Fruit fly (Drosophila melanogaster) whole organism: Measurements from ENCODE around the gene CG31233.
"Not testable (repeated sequence)": the region's sequence is repeated elsewhere in the genome, so short reads cannot be mapped to it uniquely, and the experiment has no call there.

Experiments used
- CG8478 ChIP-seq: fragments of >200 bp; optimal IDR thresholded peaks from 2 replicates; lab custom pipeline; 2018; ENCODE audit warnings: inconsistent platforms
- Dll ChIP-seq: fragments of >200 bp; optimal IDR thresholded peaks from 2 replicates; lab custom pipeline; 2017
- EcR ChIP-seq, 2 experiments: fragments of >200 bp; optimal IDR thresholded peaks; 2 replicates each; lab custom pipeline; 2017; ENCODE audit warnings: missing biosample characterization in 2 of 2, missing genetic modification characterization in 2 of 2, missing genetic modification reagents in 2 of 2
- pan ChIP-seq: fragments of >200 bp; optimal IDR thresholded peaks from 2 replicates; lab custom pipeline; 2017
- psq ChIP-seq: fragments of >200 bp; optimal IDR thresholded peaks from 2 replicates; lab custom pipeline; 2017
- usp ChIP-seq: fragments of >200 bp; optimal IDR thresholded peaks from 2 replicates; lab custom pipeline; 2017; ENCODE audit warnings: missing biosample characterization, missing genetic modification characterization, mixed read lengths

The CG31233 gene

DNA sequence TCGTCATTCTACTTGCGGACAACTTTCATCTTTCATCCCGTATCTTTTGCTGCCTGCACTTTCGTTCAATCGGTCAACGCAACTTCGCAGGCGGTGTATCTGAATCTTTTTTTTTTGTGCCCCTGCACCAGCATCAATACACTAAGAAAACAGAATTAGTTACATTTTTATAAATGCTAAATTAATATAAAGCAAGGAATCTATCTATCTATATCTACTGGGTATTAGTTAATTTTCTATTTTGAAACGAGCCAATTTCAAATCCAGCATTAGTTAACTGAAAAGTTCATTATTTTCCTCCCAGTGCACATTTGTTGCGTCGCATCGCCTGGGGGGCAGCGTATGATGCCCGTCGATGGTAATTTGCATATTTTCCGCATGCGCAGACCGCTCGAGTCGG is 16.8 kb upstream of the CG31233 start:
- TF ChIP-seq usp (GFP tag; lab: Kevin White, UChicago) (no peak), pan (lab: Kevin White, UChicago) (no peak), CG8478 (no peak), EcR (GFP tag; optimal IDR thresholded peaks at IDR 0.05; lab: Kevin White, UChicago) (no peak), psq (lab: Kevin White, UChicago) (no peak), Dll (lab: Kevin White, UChicago) (no peak)

DNA sequence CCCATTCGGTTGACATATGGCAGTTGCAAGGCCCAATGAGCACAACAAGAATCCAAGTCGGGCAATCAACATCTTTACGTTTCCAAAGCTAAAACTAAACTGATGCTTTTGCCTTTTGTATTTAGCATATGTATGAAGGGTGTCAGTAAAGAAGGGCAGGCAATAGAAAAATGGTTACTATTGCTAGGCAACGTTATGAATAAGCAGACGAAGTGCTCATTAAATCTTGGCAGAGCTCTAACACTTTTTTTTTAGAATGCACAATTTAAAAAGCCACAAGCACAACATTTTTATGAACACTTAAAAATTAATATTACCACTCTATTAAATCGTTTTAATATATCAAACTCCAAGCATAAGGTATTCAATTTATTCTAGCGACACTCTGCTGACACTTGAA is 13.5 kb upstream of the CG31233 start, which contains the start of gene Sfp93F:
TSS of gene Sfp93F (minus strand) at position 101 of the 400 bp plus-strand sequence.
- not testable (repeated sequence) for TF ChIP-seq pan (lab: Kevin White, UChicago); usp (GFP tag; lab: Kevin White, UChicago); Dll (lab: Kevin White, UChicago)

DNA sequence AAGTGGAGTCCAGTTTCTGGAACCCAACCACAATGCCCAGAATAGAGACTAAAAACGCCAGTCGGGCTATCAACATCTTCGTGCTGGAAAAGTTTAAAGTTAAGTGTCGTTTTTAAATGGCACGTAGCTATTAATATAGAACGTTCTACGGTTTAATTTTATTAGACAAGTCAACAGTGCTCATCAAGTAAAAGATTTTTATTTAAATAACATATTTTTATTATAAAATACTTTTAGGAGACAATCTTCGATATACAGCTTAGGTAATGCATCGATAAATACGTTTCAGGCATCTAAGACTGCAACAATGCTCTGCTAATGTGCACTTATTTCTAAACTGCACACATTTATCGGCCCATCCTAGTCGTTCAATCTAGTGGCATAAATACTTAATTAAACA is 12.9 kb upstream of the CG31233 start, which contains the start of gene CG42869:
TSS of gene CG42869 (minus strand) at position 101 of the 400 bp plus-strand sequence.
- TF ChIP-seq EcR (GFP tag; optimal IDR thresholded peaks at IDR 0.05; lab: Kevin White, UChicago) (no peak), Dll (lab: Kevin White, UChicago) (no peak), usp (GFP tag; lab: Kevin White, UChicago) (no peak), psq (lab: Kevin White, UChicago) (no peak)

DNA sequence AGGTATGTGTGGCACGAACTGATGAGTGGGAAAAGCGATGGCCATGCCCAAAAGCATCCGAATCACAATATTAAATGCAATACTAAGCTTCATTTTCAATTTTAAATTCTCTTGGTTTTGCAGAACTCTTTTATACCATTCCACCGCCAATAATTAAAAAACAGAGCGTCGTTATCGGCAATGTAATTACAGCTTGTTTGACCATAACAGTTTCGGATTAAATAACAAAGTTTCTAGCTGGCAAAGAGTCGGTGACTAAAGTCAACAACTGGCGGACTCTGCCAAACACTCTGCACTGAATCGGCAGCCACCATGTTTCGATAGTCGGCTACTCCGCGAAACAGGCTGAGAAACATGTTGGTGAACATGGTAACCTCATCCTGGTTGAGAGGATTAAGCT is 12.4 kb upstream of the CG31233 start, which contains the start of gene CG42870:
TSS of gene CG42870 (minus strand) at position 101 of the 400 bp plus-strand sequence.
- no peak for TF ChIP-seq Dll (lab: Kevin White, UChicago)
- TF ChIP-seq CG8478 = no peak
- TF ChIP-seq usp (GFP tag; lab: Kevin White, UChicago) = no peak
- TF ChIP-seq pan (lab: Kevin White, UChicago) = no peak
- no peak for TF ChIP-seq psq (lab: Kevin White, UChicago)
- TF ChIP-seq EcR (GFP tag; optimal IDR thresholded peaks at IDR 0.05; lab: Kevin White, UChicago) = no peak

DNA sequence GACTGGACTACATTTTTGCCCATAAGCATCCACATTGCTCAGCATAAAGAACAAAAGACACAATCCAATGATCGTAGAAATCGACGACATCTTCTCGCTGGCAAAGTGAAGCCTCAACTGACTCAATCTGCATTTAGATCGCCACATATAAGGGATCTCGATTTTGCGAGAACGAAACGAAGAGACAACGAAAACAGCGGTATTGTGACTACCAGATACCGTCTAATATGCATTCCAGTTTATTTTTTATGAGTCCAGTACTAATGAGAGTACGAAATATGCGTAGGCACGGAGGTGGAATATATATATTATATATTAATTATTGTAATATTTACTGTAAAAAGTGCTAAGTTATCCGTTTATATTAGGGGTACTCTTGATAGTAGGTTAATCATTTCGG is 10.6 kb upstream of the CG31233 start, which contains the start of gene CG34034:
TSS of gene CG34034 (minus strand) at position 101 of the 400 bp plus-strand sequence.
- TF ChIP-seq psq (lab: Kevin White, UChicago) (no peak), Dll (lab: Kevin White, UChicago) (no peak), CG8478 (no peak), usp (GFP tag; lab: Kevin White, UChicago) (no peak), EcR (GFP tag; optimal IDR thresholded peaks at IDR 0.05; lab: Kevin White, UChicago) (no peak)

- TF ChIP-seq psq (lab: Kevin White, UChicago) = no peak
- no peak for TF ChIP-seq EcR (GFP tag; optimal IDR thresholded peaks at IDR 0.05; lab: Kevin White, UChicago)
- no peak for TF ChIP-seq usp (GFP tag; lab: Kevin White, UChicago)
These were observed 9.8 kb upstream of the CG31233 start, which contains the start of gene CG5849 for dm6 chr3R:21739750-21740319. Gene CG5849, plus strand, starts transcription at chr3R:21740105.

DNA sequence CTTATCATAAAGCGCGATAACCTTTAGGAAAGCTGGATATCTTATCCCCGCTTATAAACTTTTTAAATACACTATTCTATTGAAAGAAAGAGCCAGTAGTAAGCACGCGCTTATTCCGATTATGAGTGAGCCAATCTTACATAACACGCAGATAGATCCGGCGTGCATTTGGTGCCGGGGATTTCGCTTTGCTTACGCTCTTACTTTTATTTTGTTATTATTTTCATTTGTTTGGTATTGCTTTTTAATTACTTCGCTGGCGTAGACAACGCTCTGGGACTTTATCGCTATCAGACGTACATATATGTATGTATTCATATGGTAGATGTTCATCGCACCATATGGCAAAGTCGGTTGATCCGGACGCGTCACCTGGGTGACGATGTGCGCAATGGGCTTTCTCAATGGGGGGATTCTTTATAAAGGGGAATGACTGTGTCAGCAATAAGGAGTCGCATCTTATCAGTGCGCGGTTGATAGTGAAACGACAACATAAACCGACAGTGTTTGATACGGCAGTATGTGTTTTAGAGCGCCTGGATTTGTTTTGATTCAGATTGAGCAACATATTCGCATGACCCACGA is 8.8 kb upstream of the CG31233 start:
- TF ChIP-seq CG8478 (no peak), pan (lab: Kevin White, UChicago) (no peak), psq (lab: Kevin White, UChicago) (no peak), EcR (GFP tag; optimal IDR thresholded peaks at IDR 0.05; lab: Kevin White, UChicago) (no peak), usp (GFP tag; lab: Kevin White, UChicago) (no peak), Dll (lab: Kevin White, UChicago) (no peak)

DNA sequence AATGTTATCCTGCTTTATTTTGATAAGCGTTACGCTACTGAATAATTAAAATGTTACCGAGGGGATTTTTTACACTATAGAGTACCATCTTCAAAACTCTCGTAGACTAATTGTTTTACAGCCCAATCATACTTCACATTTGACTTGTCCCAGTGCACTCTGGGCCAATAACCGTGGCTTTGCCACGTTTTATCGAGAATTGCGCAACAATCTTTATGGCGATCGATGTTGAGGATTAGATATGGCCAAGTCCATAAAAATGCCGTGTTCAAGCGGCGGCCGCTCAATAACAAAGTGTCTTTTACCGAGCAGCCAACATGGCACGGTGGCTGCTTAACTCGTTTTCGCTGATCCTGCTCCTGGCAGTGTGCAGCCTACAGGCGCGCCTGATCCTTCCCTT is 4.7 kb upstream of the CG31233 start, which contains the start of gene CG31343:
TSS of gene CG31343 (plus strand) at position 279 of the 400 bp plus-strand sequence.
- TF ChIP-seq EcR (GFP tag; optimal IDR thresholded peaks at IDR 0.05; lab: Kevin White, UChicago) (no peak), CG8478 (no peak), usp (GFP tag; lab: Kevin White, UChicago) (no peak), Dll (lab: Kevin White, UChicago) (no peak), psq (lab: Kevin White, UChicago) (no peak), pan (lab: Kevin White, UChicago) (no peak)

DNA sequence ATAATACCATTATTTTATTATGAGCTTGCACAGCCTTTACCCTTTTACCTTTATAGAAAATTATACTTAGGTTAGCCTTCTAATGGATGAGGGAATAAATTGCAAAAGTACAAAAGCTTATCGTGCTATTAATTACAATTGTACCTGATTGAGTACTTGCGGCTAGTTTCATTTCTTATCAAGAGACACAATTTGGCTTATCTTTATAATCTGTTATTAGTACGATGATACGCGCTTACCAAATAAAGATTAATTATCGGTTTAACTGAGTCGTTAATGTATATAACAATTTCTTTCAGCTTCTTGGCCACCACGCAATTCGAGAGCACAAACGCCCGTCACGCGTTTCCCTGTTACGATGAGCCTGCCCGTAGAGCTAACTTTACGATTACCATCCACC is 3.8 kb upstream of the CG31233 start:
- TF ChIP-seq psq (lab: Kevin White, UChicago) (no peak), Dll (lab: Kevin White, UChicago) (no peak), CG8478 (no peak), usp (GFP tag; lab: Kevin White, UChicago) (no peak), pan (lab: Kevin White, UChicago) (no peak), EcR (GFP tag; optimal IDR thresholded peaks at IDR 0.05; lab: Kevin White, UChicago) (no peak)

DNA sequence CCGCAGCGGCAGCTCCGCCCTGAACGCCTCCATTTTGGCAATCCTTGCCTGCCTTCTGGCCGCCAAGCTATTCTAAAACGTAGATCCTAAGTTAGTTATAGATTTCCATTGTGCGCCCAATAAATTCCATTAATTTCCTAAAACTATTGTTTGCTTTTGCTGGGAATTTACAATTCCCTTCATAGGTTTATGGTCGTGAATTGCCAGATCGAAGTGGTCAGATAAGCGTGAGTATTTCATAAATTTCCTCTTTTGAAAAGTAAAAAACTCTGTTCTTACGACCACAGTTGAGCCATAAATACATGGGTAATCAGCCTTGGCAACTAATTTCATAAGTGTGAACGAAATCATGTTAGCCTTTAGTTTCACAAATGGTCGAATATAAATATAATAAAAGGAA is 3.4 kb downstream of the CG31233 start:
- TF ChIP-seq usp (GFP tag; lab: Kevin White, UChicago) = no peak
- TF ChIP-seq pan (lab: Kevin White, UChicago) = no peak
- no peak for TF ChIP-seq CG8478

dm6 chr3R:21753974-21754373 is 4.3 kb downstream of the CG31233 start, which contains the start of gene CG31198:
Gene CG31198, plus strand, starts transcription at chr3R:21754324.
- TF ChIP-seq Dll (lab: Kevin White, UChicago) (no peak), pan (lab: Kevin White, UChicago) (no peak), psq (lab: Kevin White, UChicago) (no peak), usp (GFP tag; lab: Kevin White, UChicago) (no peak), CG8478 (no peak), EcR (GFP tag; optimal IDR thresholded peaks at IDR 0.05; lab: Kevin White, UChicago) (no peak)

- TF ChIP-seq pan (lab: Kevin White, UChicago) (no peak), EcR (GFP tag; optimal IDR thresholded peaks at IDR 0.05; lab: Kevin White, UChicago) (no peak), CG8478 (no peak), psq (lab: Kevin White, UChicago) (no peak), usp (GFP tag; lab: Kevin White, UChicago) (no peak), Dll (lab: Kevin White, UChicago) (no peak)
These were observed 7.9 kb downstream of the CG31233 start for dm6 chr3R:21757550-21757949.
